Worm (Caenorhabditis elegans) whole organism, L4 larva: ENCODE results near the gene dyf-2.

Source experiments
- F10B5.3 ChIP-seq: sonication (generic microtip); optimal IDR thresholded peaks from 2 replicates; lab custom pipeline; 2016; ENCODE audit warnings: mild to moderate bottlenecking, missing genetic modification characterization, missing compliant biosample characterization
- F37D6.2 ChIP-seq: sonication (generic microtip); optimal IDR thresholded peaks from 2 replicates; lab custom pipeline; 2016; ENCODE audit warnings: mild to moderate bottlenecking, missing genetic modification characterization, missing compliant biosample characterization
- T26A8.4 ChIP-seq: fragments of 200-800 bp; sonication (Bioruptor generic); IDR thresholded peaks from 2 replicates; pipeline ENCODE4 v1.3.6; 2022; ENCODE audit warnings: missing genetic modification characterization, missing compliant biosample characterization
- Y48G9A.11 ChIP-seq: fragments of 200-800 bp; sonication (Bioruptor generic); IDR thresholded peaks from 2 replicates; pipeline ENCODE4 v1.3.6; 2022; ENCODE audit warnings: missing genetic modification reagents, missing genetic modification characterization, missing compliant biosample characterization
- Y75B8A.6 ChIP-seq: fragments of 200-800 bp; sonication (Bioruptor generic); IDR thresholded peaks from 2 replicates; pipeline ENCODE4 v1.3.6; 2022; ENCODE audit warnings: missing genetic modification reagents, missing genetic modification characterization, missing compliant biosample characterization
- ZK546.5 ChIP-seq, 2 experiments: sonication (generic microtip); optimal IDR thresholded peaks; 2 replicates each; lab custom pipeline; 2017; ENCODE audit warnings: missing biosample characterization in 2 of 2, missing genetic modification characterization in 2 of 2
- aha-1 ChIP-seq: fragments of 150-350 bp; peaks from one replicate; lab custom pipeline; 2014; ENCODE audit warnings: missing biosample characterization, missing genetic modification characterization
- aly-2 ChIP-seq: sonication (generic microtip); optimal IDR thresholded peaks from 2 replicates; lab custom pipeline; 2018; ENCODE audit warnings: missing biosample characterization, missing genetic modification characterization
- ceh-28 ChIP-seq: fragments of 150-350 bp; optimal IDR thresholded peaks from 2 replicates; lab custom pipeline; 2014; ENCODE audit warnings: missing biosample characterization, missing genetic modification reagents, missing genetic modification characterization
- ceh-62 ChIP-seq: sonication (generic microtip); optimal IDR thresholded peaks from 2 replicates; lab custom pipeline; 2017; ENCODE audit warnings: missing biosample characterization, missing genetic modification characterization
- ceh-82 ChIP-seq: sonication (generic microtip); optimal IDR thresholded peaks from 2 replicates; lab custom pipeline; 2017; ENCODE audit warnings: missing biosample characterization, missing genetic modification characterization
- cey-2 ChIP-seq: sonication (generic microtip); optimal IDR thresholded peaks from 3 replicates; lab custom pipeline; 2017; ENCODE audit warnings: missing genetic modification characterization, mild to moderate bottlenecking, missing compliant biosample characterization, antibody characterized with exemption, borderline replicate concordance; ENCODE audit not compliant: insufficient read depth
- ctbp-1 ChIP-seq: fragments of 200-800 bp; sonication (Bioruptor generic); IDR thresholded peaks from 2 replicates; pipeline ENCODE4 v1.3.6; 2022; ENCODE audit warnings: missing genetic modification reagents, missing genetic modification characterization, missing compliant biosample characterization
- daf-12 ChIP-seq: fragments of 150-350 bp; optimal IDR thresholded peaks from 2 replicates; lab custom pipeline; 2014; ENCODE audit warnings: missing biosample characterization, missing genetic modification reagents, missing genetic modification characterization
- daf-19 ChIP-seq: fragments of 200-800 bp; sonication (Bioruptor generic); conservative IDR thresholded peaks from 2 replicates; pipeline ENCODE4 v1.3.6; 2022; ENCODE audit warnings: missing genetic modification characterization, missing compliant biosample characterization
- dmd-9 ChIP-seq: fragments of 200-800 bp; sonication (Bioruptor generic); IDR thresholded peaks from 2 replicates; pipeline ENCODE4 v1.3.6; 2022; ENCODE audit warnings: missing genetic modification reagents, missing genetic modification characterization, missing compliant biosample characterization
- dpl-1 ChIP-seq: fragments of 150-350 bp; optimal IDR thresholded peaks from 2 replicates; lab custom pipeline; 2014; ENCODE audit warnings: missing biosample characterization, missing genetic modification reagents, missing genetic modification characterization
- fos-1 ChIP-seq: fragments of 150-350 bp; optimal IDR thresholded peaks from 2 replicates; lab custom pipeline; 2014; ENCODE audit warnings: missing biosample characterization, missing genetic modification characterization
- hif-1 ChIP-seq, 2 experiments: sonication (generic microtip); optimal IDR thresholded peaks; 2 replicates each; lab custom pipeline; 2016 to 2017; ENCODE audit warnings: missing compliant biosample characterization in 2 of 2, missing genetic modification characterization in 2 of 2, missing genetic modification reagents in 2 of 2, missing genotype in 2 of 2, mild to moderate bottlenecking in 1 of 2
- hlh-30 ChIP-seq: sonication (generic microtip); optimal IDR thresholded peaks from 2 replicates; lab custom pipeline; 2017; ENCODE audit warnings: antibody characterized with exemption, mild to moderate bottlenecking, missing genetic modification characterization, missing compliant biosample characterization; ENCODE audit not compliant: insufficient read depth
- hmg-1.1 ChIP-seq: fragments of 200-800 bp; sonication (Bioruptor generic); IDR thresholded peaks from 2 replicates; pipeline ENCODE4 v1.3.6; 2022; ENCODE audit warnings: missing genetic modification reagents, missing genetic modification characterization, missing compliant biosample characterization
- lim-7 ChIP-seq: fragments of 200-800 bp; sonication (Bioruptor generic); IDR thresholded peaks from 2 replicates; pipeline ENCODE4 v1.3.6; 2022; ENCODE audit warnings: missing genetic modification characterization, missing compliant biosample characterization
- lin-1 ChIP-seq: fragments of 200-800 bp; sonication (Bioruptor generic); IDR thresholded peaks from 2 replicates; pipeline ENCODE4 v1.3.6; 2022; ENCODE audit warnings: missing genetic modification reagents, missing genetic modification characterization, missing compliant biosample characterization
- lin-29 ChIP-seq: fragments of 200-800 bp; sonication (Bioruptor generic); IDR thresholded peaks from 2 replicates; pipeline ENCODE4 v1.3.6; 2022; ENCODE audit warnings: missing genetic modification reagents, missing genetic modification characterization, missing compliant biosample characterization
- lin-38 ChIP-seq: fragments of 200-800 bp; sonication (Bioruptor generic); IDR thresholded peaks from 2 replicates; pipeline ENCODE4 v1.3.6; 2022; ENCODE audit warnings: missing genetic modification reagents, missing genetic modification characterization, missing compliant biosample characterization
- lir-3 ChIP-seq: sonication (generic microtip); optimal IDR thresholded peaks from 2 replicates; lab custom pipeline; 2016; ENCODE audit warnings: mild to moderate bottlenecking, missing genetic modification characterization, missing compliant biosample characterization
- lsy-2 ChIP-seq, 2 experiments: fragments of 150-350 bp in 1 of 2; sonication (generic microtip) in 1 of 2; optimal IDR thresholded peaks; 2 replicates each; lab custom pipeline; 2014 to 2017; ENCODE audit warnings: missing biosample characterization in 2 of 2, missing genetic modification characterization in 2 of 2
- mdl-1 ChIP-seq, 2 experiments: fragments of 150-350 bp in 1 of 2; sonication (generic microtip) in 1 of 2; optimal IDR thresholded peaks; 2 replicates each; lab custom pipeline; 2014 to 2017; ENCODE audit warnings: missing biosample characterization in 2 of 2, missing genetic modification characterization in 2 of 2
- mep-1 ChIP-seq: fragments of 150-350 bp; sonication (generic microtip); optimal IDR thresholded peaks from 3 replicates; lab custom pipeline; 2014; ENCODE audit warnings: missing biosample characterization, missing genetic modification characterization
- nhr-11 ChIP-seq: fragments of 150-350 bp; optimal IDR thresholded peaks from 2 replicates; lab custom pipeline; 2014; ENCODE audit warnings: missing biosample characterization, missing genetic modification characterization
- nhr-111 ChIP-seq: fragments of 200-800 bp; sonication (Bioruptor generic); optimal IDR thresholded peaks from 2 replicates; lab custom pipeline; 2018; ENCODE audit warnings: mild to moderate bottlenecking, missing genetic modification characterization, missing compliant biosample characterization
- nhr-42 ChIP-seq: fragments of 200-800 bp; sonication (Bioruptor generic); IDR thresholded peaks from 2 replicates; pipeline ENCODE4 v1.3.6; 2022; ENCODE audit warnings: missing genetic modification characterization, missing compliant biosample characterization
- nhr-48 ChIP-seq: sonication (generic microtip); optimal IDR thresholded peaks from 2 replicates; lab custom pipeline; 2016; ENCODE audit warnings: mild to moderate bottlenecking, missing genetic modification characterization, missing compliant biosample characterization
- nhr-77 ChIP-seq: fragments of 150-350 bp; optimal IDR thresholded peaks from 2 replicates; lab custom pipeline; 2014; ENCODE audit warnings: missing biosample characterization, missing genetic modification characterization
- pha-4 ChIP-seq, 2 experiments: fragments of 150-350 bp in 1 of 2; fragments of 200-800 bp in 1 of 2; sonication (Bioruptor generic) in 1 of 2; IDR thresholded peaks in 1 of 2; optimal IDR thresholded peaks in 1 of 2; 2 replicates each; pipeline versions ENCODE4 v1.3.6 to Lab custom; 2014 to 2022; ENCODE audit warnings: missing genetic modification characterization in 2 of 2, missing genetic modification reagents in 2 of 2, missing biosample characterization in 1 of 2, missing compliant biosample characterization in 1 of 2
- spr-3 ChIP-seq: fragments of 200-800 bp; sonication (Bioruptor generic); optimal IDR thresholded peaks from 2 replicates; lab custom pipeline; 2018; ENCODE audit warnings: mild to moderate bottlenecking, missing genetic modification characterization, missing compliant biosample characterization
- tag-97 ChIP-seq: fragments of 200-800 bp; sonication (Bioruptor generic); IDR thresholded peaks from 2 replicates; pipeline ENCODE4 v1.3.6; 2022; ENCODE audit warnings: missing genetic modification characterization, missing compliant biosample characterization
- unc-62 ChIP-seq, 3 experiments: fragments of 150-350 bp in 1 of 3; sonication (generic microtip); optimal IDR thresholded peaks in 2 of 3; peaks in 1 of 3; 1 replicate in 1 of 3; 2 replicates in 2 of 3; lab custom pipeline; 2014 to 2017; ENCODE audit warnings: missing biosample characterization in 3 of 3, missing genetic modification characterization in 3 of 3, missing genetic modification reagents in 3 of 3, missing genotype in 1 of 3
- zip-2 ChIP-seq: fragments of 150-350 bp; optimal IDR thresholded peaks from 2 replicates; lab custom pipeline; 2014; ENCODE audit warnings: missing biosample characterization, missing genetic modification characterization

Gene dyf-2

ce11 chrIII:13717505-13717904, 31.3 kb upstream of the dyf-2 start (continued):
- TF ChIP-seq hif-1 (tag; optimal IDR thresholded peaks at IDR 0.05; lab: Kevin White, UChicago) (peak in 1 of 2 experiments; percentile 38), Y48G9A.11 (GFP tag; lab: Robert Waterston, UW) (no peak), ceh-62 (tag; lab: Kevin White, UChicago) (no peak), ZK546.5 (tag; optimal IDR thresholded peaks at IDR 0.05; lab: Kevin White, UChicago) (no peak), aly-2 (no peak), dpl-1 (GFP tag; lab: Kevin White, UChicago) (no peak), mep-1 (peak; percentile 49), lin-29 (GFP tag; lab: Robert Waterston, UW) (no peak), lim-7 (GFP tag; lab: Robert Waterston, UW) (0 out of 2 replicates have a peak, but pooled peaks have one; percentile 35), nhr-11 (tag; lab: Kevin White, UChicago) (peak; percentile 7), aha-1 (tag; lab: Kevin White, UChicago) (peak; percentile 80), lsy-2 (tag; optimal IDR thresholded peaks at IDR 0.05; lab: Kevin White, UChicago) (peak in 1 of 2 experiments; percentile 72), nhr-42 (GFP tag; lab: Robert Waterston, UW) (no peak), hmg-1.1 (GFP tag; lab: Robert Waterston, UW) (peak; percentile 82), tag-97 (no peak), Y75B8A.6 (no peak), fos-1 (tag; lab: Kevin White, UChicago) (no peak), nhr-77 (tag; lab: Kevin White, UChicago) (no peak), F10B5.3 (tag; lab: Kevin White, UChicago) (no peak), pha-4 (GFP tag; IDR thresholded peaks at IDR 0.05; lab: Robert Waterston, UW) (no peak), pha-4 (tag; optimal IDR thresholded peaks at IDR 0.05; lab: Kevin White, UChicago) (no peak)

- TF ChIP-seq nhr-48 (no peak), dmd-9 (GFP tag; lab: Robert Waterston, UW) (no peak), lsy-2 (tag; optimal IDR thresholded peaks at IDR 0.05; lab: Kevin White, UChicago) (no peak), daf-12 (no peak), ceh-62 (tag; lab: Kevin White, UChicago) (no peak), tag-97 (no peak), nhr-111 (GFP tag; lab: Kevin White, UChicago) (no peak), lin-1 (GFP tag; lab: Robert Waterston, UW) (no peak), lir-3 (tag; lab: Kevin White, UChicago) (no peak), ceh-82 (tag; lab: Kevin White, UChicago) (no peak), T26A8.4 (no peak), lim-7 (GFP tag; lab: Robert Waterston, UW) (no peak), spr-3 (GFP tag; lab: Kevin White, UChicago) (no peak), ceh-28 (tag; lab: Kevin White, UChicago) (no peak), pha-4 (GFP tag; IDR thresholded peaks at IDR 0.05; lab: Robert Waterston, UW) (no peak), pha-4 (tag; optimal IDR thresholded peaks at IDR 0.05; lab: Kevin White, UChicago) (no peak), Y75B8A.6 (no peak)
- TF ChIP-seq, all 104 proteins: peak for 0
These were observed 30.6 kb upstream of the dyf-2 start for ce11 chrIII:13716831-13717230.

DNA sequence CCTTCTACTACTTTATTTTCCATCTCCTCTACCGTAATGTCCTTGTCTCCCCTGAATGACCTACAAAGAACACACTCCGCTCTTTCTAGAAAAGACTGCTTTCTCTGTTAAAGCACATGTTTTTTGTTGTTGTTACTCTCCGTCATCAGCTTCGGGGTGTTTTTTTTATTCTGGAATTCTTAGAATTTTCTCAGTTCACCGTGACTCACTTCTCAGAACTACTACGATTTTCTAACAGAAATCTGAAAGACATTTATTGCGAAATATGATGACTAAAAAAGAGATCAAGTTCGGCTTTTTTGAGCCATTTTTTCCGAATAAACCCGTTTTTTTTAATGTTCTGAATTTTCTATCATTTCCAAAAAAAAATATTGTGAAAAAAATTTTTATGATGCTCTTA, 30.0 kb upstream of the dyf-2 start:
- TF ChIP-seq daf-19 (no peak), T26A8.4 (peak; percentile 21; the same call in 1 of the 2 replicates), ctbp-1 (no peak), F37D6.2 (peak; percentile 29), cey-2 (tag; lab: Kevin White, UChicago) (no peak), hlh-30 (tag; lab: Kevin White, UChicago) (peak; percentile 21), nhr-11 (tag; lab: Kevin White, UChicago) (peak; percentile 87), lsy-2 (tag; optimal IDR thresholded peaks at IDR 0.05; lab: Kevin White, UChicago) (peak in 1 of 2 experiments; percentile 43), unc-62 (GFP tag; optimal IDR thresholded peaks at IDR 0.05 in 1 of 2; lab: Kevin White, UChicago) (peak in 1 of 2 experiments; percentile 2), unc-62 (tag; optimal IDR thresholded peaks at IDR 0.05; lab: Kevin White, UChicago) (no peak), lin-38 (GFP tag; lab: Robert Waterston, UW) (0 out of 2 replicates have a peak, but pooled peaks have one; percentile 9), zip-2 (tag; lab: Kevin White, UChicago) (no peak), mdl-1 (tag; optimal IDR thresholded peaks at IDR 0.05; lab: Kevin White, UChicago) (peak in 1 of 2 experiments; percentile 12), nhr-48 (peak; percentile 34)
